Fruit fly (Drosophila melanogaster) ovary, adult (tissue): ENCODE measurements around the gene CG1092.

Experiments used
- CG17801 ChIP-seq: fragments of 200-800 bp; optimal IDR thresholded peaks from 2 replicates; lab custom pipeline; 2019; ENCODE audit warnings: missing biosample characterization, mild to moderate bottlenecking, missing genetic modification characterization, moderate library complexity; ENCODE audit not compliant: partially characterized antibody

CG1092 gene

DNA sequence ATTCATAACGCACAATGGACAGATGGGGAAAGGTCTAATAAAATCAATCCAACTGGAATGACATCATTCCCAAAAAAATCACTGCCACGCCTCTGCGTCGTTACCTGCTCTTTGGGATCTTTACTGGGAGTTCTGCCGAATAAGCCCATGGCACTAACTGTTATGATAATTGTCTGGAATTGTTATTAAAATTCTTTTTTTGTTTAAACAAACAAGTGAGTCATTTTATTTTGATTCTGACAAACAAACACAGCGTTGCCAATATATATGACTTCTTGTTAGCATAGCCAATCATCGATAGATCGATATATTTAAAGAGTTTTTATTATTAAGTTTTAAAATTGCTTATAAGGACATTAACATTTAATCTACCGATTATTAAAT, 44.1 kb downstream of the CG1092 start, which contains the start of gene Vps24:
Gene Vps24, minus strand, starts transcription at position 265 of the 384 bp plus-strand sequence.
- no peak for TF ChIP-seq CG17801

DNA sequence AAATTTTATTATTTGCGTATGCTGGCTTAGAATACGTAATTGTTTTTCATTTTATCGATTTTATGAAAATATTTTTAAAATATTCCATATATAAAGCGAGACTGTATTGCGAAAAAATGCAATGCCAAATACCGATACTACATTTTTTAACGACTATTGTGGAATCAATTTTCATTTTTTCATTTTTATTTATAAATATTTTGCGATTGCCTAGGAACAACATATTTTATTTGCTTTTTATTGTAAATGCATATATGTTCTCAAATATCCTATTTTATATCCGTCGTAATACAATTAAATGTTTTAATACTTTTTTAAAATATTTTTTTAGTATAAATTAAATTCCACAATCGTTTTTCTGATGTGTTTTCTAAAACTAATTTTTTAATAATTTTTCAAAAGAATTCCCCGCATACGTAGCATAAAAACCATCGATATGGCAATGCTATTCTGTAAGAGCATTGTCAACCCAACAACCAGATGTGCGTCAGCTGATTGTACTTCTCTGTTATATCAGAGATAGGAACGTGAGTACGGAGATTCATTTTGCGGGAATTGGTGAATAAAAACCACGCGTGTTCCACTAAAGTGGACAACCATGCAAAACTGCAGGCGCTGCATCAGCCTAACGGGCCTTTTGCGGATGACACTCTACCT, 44.6 kb downstream of the CG1092 start, which contains the start of gene Suv3:
Gene Suv3, plus strand, starts transcription at position 489 of the 657 bp plus-strand sequence.
- TF ChIP-seq CG17801 = peak; percentile 33
